Fruit fly (Drosophila melanogaster): ENCODE data around the gene Nepl8.
A peak's percentile ranks its signal among the peaks of the same experiment; 100 is the strongest.

The Nepl8 gene

dm6 chr2L:16491123-16491751 lies 3.3 kb downstream of the Nepl8 start, which contains the start of gene Tpr2 (continued):
- TF ChIP-seq esn (GFP tag; optimal IDR thresholded peaks at IDR 0.05) (peak; percentile 57), acj6 (GFP tag; optimal IDR thresholded peaks at IDR 0.05) (peak; percentile 23), Met (GFP tag; optimal IDR thresholded peaks at IDR 0.05) (peak; percentile 21), CG7368 (GFP tag; optimal IDR thresholded peaks at IDR 0.05) (no peak), topi (GFP tag; optimal IDR thresholded peaks at IDR 0.05) (peak; percentile 29), fkh (GFP tag; optimal IDR thresholded peaks at IDR 0.05) (no peak), Sox14 (GFP tag; optimal IDR thresholded peaks at IDR 0.05) (peak; percentile 53), CG6854 (GFP tag; optimal IDR thresholded peaks at IDR 0.05) (no peak), Eip93F (GFP tag; optimal IDR thresholded peaks at IDR 0.05) (no peak), CG4318 (GFP tag; optimal IDR thresholded peaks at IDR 0.05) (no peak), CG3032 (tag; optimal IDR thresholded peaks at IDR 0.05) (peak; percentile 26), net (GFP tag; optimal IDR thresholded peaks at IDR 0.05) (peak; percentile 42), CG6163 (GFP tag; IDR thresholded peaks at IDR 0.05) (no peak), Lpt (GFP tag; optimal IDR thresholded peaks at IDR 0.05) (peak; percentile 9), Eip75B (GFP tag; optimal IDR thresholded peaks at IDR 0.05) (no peak), CG11762 (GFP tag; optimal IDR thresholded peaks at IDR 0.05; ENCODE audit: insufficient read depth) (no peak), CG31627 (GFP tag; optimal IDR thresholded peaks at IDR 0.05) (peak; percentile 39), CG11294 (GFP tag; IDR thresholded peaks at IDR 0.05) (no peak), lz (GFP tag; optimal IDR thresholded peaks at IDR 0.05) (peak; percentile 55), Sox15 (GFP tag; optimal IDR thresholded peaks at IDR 0.05) (no peak), Hr39 (GFP tag; optimal IDR thresholded peaks at IDR 0.05) (peak; percentile 31), CG6792 (GFP tag; optimal IDR thresholded peaks at IDR 0.05) (no peak), CG6276 (GFP tag; optimal IDR thresholded peaks at IDR 0.05) (no peak), cyc (GFP tag; optimal IDR thresholded peaks at IDR 0.05) (no peak), Blimp-1 (GFP tag; optimal IDR thresholded peaks at IDR 0.05) (no peak), fd85E (GFP tag; optimal IDR thresholded peaks at IDR 0.05) (no peak), CG10631 (GFP tag; optimal IDR thresholded peaks at IDR 0.05) (no peak)

DNA sequence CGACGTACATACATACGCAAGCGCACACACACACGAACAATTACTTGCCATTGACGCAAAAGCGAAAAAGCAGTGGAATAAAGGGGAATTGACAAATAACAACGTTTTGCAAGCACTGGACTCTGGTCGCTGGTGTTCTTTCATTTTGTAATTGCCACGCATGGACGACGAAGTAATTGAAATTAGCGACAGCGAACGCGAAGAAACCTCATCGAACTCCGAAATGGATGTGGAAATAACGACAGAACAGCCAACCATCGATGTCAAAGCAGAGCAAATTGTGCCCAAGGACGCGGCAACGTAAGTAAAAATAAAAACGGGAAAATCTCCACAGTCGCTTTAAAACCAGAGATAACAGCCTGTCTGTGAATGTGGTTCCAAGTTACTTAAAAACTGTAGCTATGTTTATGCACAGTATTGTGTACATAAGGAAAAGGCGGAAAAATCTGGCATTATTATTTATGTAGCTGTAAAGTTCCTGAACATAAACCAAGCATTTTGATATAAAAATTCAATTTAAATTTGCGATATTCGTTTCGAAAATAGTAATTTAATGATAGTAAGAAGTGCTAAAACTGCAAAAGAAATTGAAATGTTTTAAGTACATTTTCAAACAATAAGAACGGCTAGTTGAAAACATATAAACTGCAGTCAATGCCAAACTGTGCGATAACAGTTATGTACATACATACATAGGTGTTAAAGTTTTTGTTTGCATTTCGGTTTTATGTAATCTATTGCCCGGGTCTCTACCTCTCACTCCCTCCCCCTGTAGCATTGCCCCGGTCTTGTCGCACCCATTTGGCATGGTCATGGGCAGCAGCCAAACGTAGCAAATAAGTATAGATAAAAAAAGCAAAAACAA lies 4.0 kb downstream of the Nepl8 start:
- TF ChIP-seq Blimp-1 (GFP tag; optimal IDR thresholded peaks at IDR 0.05) = peak; percentile 18
- TF ChIP-seq Sox102F (GFP tag; optimal IDR thresholded peaks at IDR 0.05) = no peak
- TF ChIP-seq eg (GFP tag; IDR thresholded peaks at IDR 0.05) = no peak
- peak; percentile 91 for TF ChIP-seq fkh (GFP tag; optimal IDR thresholded peaks at IDR 0.05)

DNA sequence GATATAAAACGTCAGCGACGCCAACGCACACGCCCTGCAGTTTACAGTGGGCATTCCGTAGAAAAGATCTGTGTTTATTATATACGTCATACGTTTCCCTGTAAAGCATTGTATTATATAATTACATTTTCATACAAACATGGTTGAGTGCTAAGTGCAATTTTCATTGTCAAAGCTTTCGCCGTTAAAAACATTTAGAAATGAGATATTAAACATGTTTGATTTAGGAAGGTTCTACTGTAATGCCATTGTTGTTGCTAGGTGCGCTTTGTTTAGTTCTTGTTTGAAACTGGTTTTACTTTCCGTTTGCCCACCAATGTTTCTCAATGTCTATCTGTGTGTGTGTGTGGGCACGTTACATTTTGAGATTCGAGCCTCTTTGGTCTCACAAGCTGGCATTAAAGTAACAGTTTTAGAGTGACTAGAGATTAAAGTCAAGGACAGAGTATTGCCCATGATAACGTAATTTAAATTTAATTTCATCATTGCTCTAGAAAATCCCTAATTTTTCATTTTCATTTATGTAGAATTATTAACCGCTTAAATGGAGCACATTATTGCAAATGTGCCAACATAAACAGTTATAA lies 4.8 kb downstream of the Nepl8 start:
- TF ChIP-seq CG8632 (GFP tag; optimal IDR thresholded peaks at IDR 0.05) = peak; percentile 86
- TF ChIP-seq Sox102F (GFP tag; optimal IDR thresholded peaks at IDR 0.05) = peak; percentile 92
- peak; percentile 80; the same call in 1 of the 2 replicates for TF ChIP-seq Gug (GFP tag; IDR thresholded peaks at IDR 0.05)
- peak; percentile 92 for TF ChIP-seq Eip75B (GFP tag; optimal IDR thresholded peaks at IDR 0.05)
- TF ChIP-seq salr (GFP tag; optimal IDR thresholded peaks at IDR 0.05) = peak; percentile 84
- peak; percentile 93 for TF ChIP-seq esn (GFP tag; optimal IDR thresholded peaks at IDR 0.05)
- peak; percentile 59 for TF ChIP-seq CG8319 (GFP tag; optimal IDR thresholded peaks at IDR 0.05)
- TF ChIP-seq CG6276 (GFP tag; optimal IDR thresholded peaks at IDR 0.05) = peak; percentile 86
- peak; percentile 96 for TF ChIP-seq Sox14 (GFP tag; optimal IDR thresholded peaks at IDR 0.05)
- peak; percentile 68 for TF ChIP-seq CG4318 (GFP tag; optimal IDR thresholded peaks at IDR 0.05)
- TF ChIP-seq Sox15 (GFP tag; optimal IDR thresholded peaks at IDR 0.05) = peak; percentile 65
- TF ChIP-seq acj6 (GFP tag; optimal IDR thresholded peaks at IDR 0.05) = peak; percentile 86
- peak; percentile 75 for TF ChIP-seq CG6854 (GFP tag; optimal IDR thresholded peaks at IDR 0.05)
- TF ChIP-seq cyc (GFP tag; optimal IDR thresholded peaks at IDR 0.05) = peak; percentile 82
- peak; percentile 80 for TF ChIP-seq CG7368 (GFP tag; optimal IDR thresholded peaks at IDR 0.05)
- TF ChIP-seq net (GFP tag; optimal IDR thresholded peaks at IDR 0.05) = peak; percentile 84
- peak; percentile 87 for TF ChIP-seq CG34406 (GFP tag; optimal IDR thresholded peaks at IDR 0.05)
- TF ChIP-seq CG11762 (GFP tag; optimal IDR thresholded peaks at IDR 0.05; ENCODE audit: insufficient read depth) = peak; percentile 65
- TF ChIP-seq dac (GFP tag; optimal IDR thresholded peaks at IDR 0.05) = peak; percentile 61
- peak; percentile 96 for TF ChIP-seq Eip78C (GFP tag)
- TF ChIP-seq Hr39 (GFP tag; optimal IDR thresholded peaks at IDR 0.05) = peak; percentile 84
- peak; percentile 87 for TF ChIP-seq Lpt (GFP tag; optimal IDR thresholded peaks at IDR 0.05)
- TF ChIP-seq pdm3 (GFP tag; optimal IDR thresholded peaks at IDR 0.05) = peak; percentile 92
- TF ChIP-seq CG3032 (tag; optimal IDR thresholded peaks at IDR 0.05) = peak; percentile 92
- peak; percentile 93 for TF ChIP-seq svp (GFP tag)
- TF ChIP-seq CG8119 (GFP tag; IDR thresholded peaks at IDR 0.05) = peak; percentile 90
- peak; percentile 82 for TF ChIP-seq Smox (GFP tag; optimal IDR thresholded peaks at IDR 0.05)
- peak; percentile 92 for TF ChIP-seq CG6163 (GFP tag; IDR thresholded peaks at IDR 0.05)
- no peak for TF ChIP-seq Hr38 (GFP tag; optimal IDR thresholded peaks at IDR 0.05)
- TF ChIP-seq fd85E (GFP tag; optimal IDR thresholded peaks at IDR 0.05) = no peak
- peak; percentile 88 for TF ChIP-seq vri (GFP tag; optimal IDR thresholded peaks at IDR 0.05)
- TF ChIP-seq Blimp-1 (GFP tag; optimal IDR thresholded peaks at IDR 0.05) = peak; percentile 60

Measured in whole organism, prepupa.